Worm (Caenorhabditis elegans) whole organism, late embryonic: ENCODE results near the gene srx-22.

ENCODE experiments used
- C08G9.2 ChIP-seq: sonication (generic microtip); optimal IDR thresholded peaks from 2 replicates; lab custom pipeline; 2016; ENCODE audit warnings: mild to moderate bottlenecking, missing genetic modification characterization, moderate library complexity, missing compliant biosample characterization
- C38D4.7 ChIP-seq: fragments of 200-800 bp; sonication (Bioruptor generic); optimal IDR thresholded peaks from 2 replicates; lab custom pipeline; 2018; ENCODE audit warnings: mild to moderate bottlenecking, missing genetic modification characterization, moderate library complexity, missing compliant biosample characterization
- F13H6.1 ChIP-seq: sonication (generic microtip); optimal IDR thresholded peaks from 2 replicates; lab custom pipeline; 2016; ENCODE audit warnings: missing genetic modification characterization, missing compliant biosample characterization
- K02D7.2 ChIP-seq: sonication (generic microtip); optimal IDR thresholded peaks from 2 replicates; lab custom pipeline; 2017; ENCODE audit warnings: mild to moderate bottlenecking, missing genetic modification characterization, missing compliant biosample characterization
- T23F11.4 ChIP-seq: fragments of 200-800 bp; sonication (Bioruptor generic); optimal IDR thresholded peaks from 2 replicates; lab custom pipeline; 2018; ENCODE audit warnings: mild to moderate bottlenecking, missing genetic modification characterization, missing compliant biosample characterization
- Y22D7AL.16 ChIP-seq: sonication (generic microtip); optimal IDR thresholded peaks from 2 replicates; lab custom pipeline; 2016; ENCODE audit warnings: missing genetic modification characterization, missing compliant biosample characterization
- ceh-18 ChIP-seq: sonication (generic microtip); optimal IDR thresholded peaks from 2 replicates; lab custom pipeline; 2016; ENCODE audit warnings: missing genetic modification characterization, missing compliant biosample characterization
- ceh-19 ChIP-seq: fragments of 200-800 bp; sonication (Bioruptor generic); optimal IDR thresholded peaks from 2 replicates; lab custom pipeline; 2018; ENCODE audit warnings: mild to moderate bottlenecking, missing genetic modification characterization, missing compliant biosample characterization
- ceh-2 ChIP-seq: sonication (generic microtip); optimal IDR thresholded peaks from 2 replicates; lab custom pipeline; 2016; ENCODE audit warnings: missing genotype, missing genetic modification characterization, missing compliant biosample characterization
- ceh-30 ChIP-seq: fragments of 150-350 bp; optimal IDR thresholded peaks from 2 replicates; lab custom pipeline; 2014; ENCODE audit warnings: missing biosample characterization, missing genetic modification characterization
- ceh-31 ChIP-seq: sonication (generic microtip); optimal IDR thresholded peaks from 2 replicates; lab custom pipeline; 2016; ENCODE audit warnings: missing genetic modification characterization, missing compliant biosample characterization
- ceh-34 ChIP-seq: sonication (generic microtip); optimal IDR thresholded peaks from 2 replicates; lab custom pipeline; 2016; ENCODE audit warnings: mild to moderate bottlenecking, missing genetic modification characterization, missing compliant biosample characterization
- ceh-45 ChIP-seq: fragments of 200-800 bp; sonication (Bioruptor generic); IDR thresholded peaks from 2 replicates; pipeline ENCODE4 v1.3.6; 2022; ENCODE audit warnings: missing genetic modification reagents, missing genetic modification characterization, missing compliant biosample characterization
- ceh-48 ChIP-seq: sonication (generic microtip); optimal IDR thresholded peaks from 2 replicates; lab custom pipeline; 2016; ENCODE audit warnings: missing genetic modification characterization, inconsistent platforms, missing compliant biosample characterization
- ceh-6 ChIP-seq: fragments of 200-800 bp; sonication (Bioruptor generic); optimal IDR thresholded peaks from 2 replicates; lab custom pipeline; 2018; ENCODE audit warnings: mild to moderate bottlenecking, missing genetic modification characterization, missing compliant biosample characterization
- dmd-4 ChIP-seq: sonication (generic microtip); optimal IDR thresholded peaks from 2 replicates; lab custom pipeline; 2016; ENCODE audit warnings: borderline replicate concordance, missing genetic modification characterization, missing compliant biosample characterization
- dve-1 ChIP-seq: sonication (generic microtip); optimal IDR thresholded peaks from 2 replicates; lab custom pipeline; 2017; ENCODE audit warnings: antibody characterized with exemption, mild to moderate bottlenecking, missing genetic modification characterization, missing compliant biosample characterization
- elt-4 ChIP-seq: sonication (generic microtip); optimal IDR thresholded peaks from 2 replicates; lab custom pipeline; 2016; ENCODE audit warnings: missing genetic modification characterization, missing compliant biosample characterization
- ets-4 ChIP-seq: sonication (generic microtip); optimal IDR thresholded peaks from 2 replicates; lab custom pipeline; 2016; ENCODE audit warnings: missing genetic modification characterization, missing compliant biosample characterization
- eyg-1 ChIP-seq: sonication (generic microtip); optimal IDR thresholded peaks from 2 replicates; lab custom pipeline; 2016; ENCODE audit warnings: missing genotype, missing genetic modification characterization, missing compliant biosample characterization
- fkh-6 ChIP-seq: sonication (generic microtip); optimal IDR thresholded peaks from 2 replicates; lab custom pipeline; 2016; ENCODE audit warnings: missing genetic modification characterization, missing compliant biosample characterization
- gmeb-2 ChIP-seq: sonication (generic microtip); optimal IDR thresholded peaks from 2 replicates; lab custom pipeline; 2016; ENCODE audit warnings: missing genetic modification characterization, inconsistent platforms, missing compliant biosample characterization
- hlh-30 ChIP-seq: sonication (generic microtip); optimal IDR thresholded peaks from 2 replicates; lab custom pipeline; 2017; ENCODE audit warnings: antibody characterized with exemption, missing genetic modification characterization, missing compliant biosample characterization; ENCODE audit not compliant: insufficient read depth
- hlh-6 ChIP-seq: sonication (generic microtip); optimal IDR thresholded peaks from 2 replicates; lab custom pipeline; 2016; ENCODE audit warnings: missing genotype, missing genetic modification characterization, missing compliant biosample characterization
- hlh-8 ChIP-seq: sonication (generic microtip); optimal IDR thresholded peaks from 2 replicates; lab custom pipeline; 2016; ENCODE audit warnings: missing genotype, missing genetic modification characterization, missing compliant biosample characterization
- lim-6 ChIP-seq: sonication (generic microtip); optimal IDR thresholded peaks from 2 replicates; lab custom pipeline; 2016; ENCODE audit warnings: missing genetic modification characterization, missing compliant biosample characterization
- nfya-1 ChIP-seq: sonication (generic microtip); optimal IDR thresholded peaks from 2 replicates; lab custom pipeline; 2017; ENCODE audit warnings: missing genetic modification characterization, mild to moderate bottlenecking, missing compliant biosample characterization, antibody characterized with exemption, moderate library complexity
- nhr-232 ChIP-seq: sonication (generic microtip); optimal IDR thresholded peaks from 2 replicates; lab custom pipeline; 2016; ENCODE audit warnings: missing genetic modification characterization, missing compliant biosample characterization
- npax-4 ChIP-seq: sonication (generic microtip); optimal IDR thresholded peaks from 2 replicates; lab custom pipeline; 2016; ENCODE audit warnings: missing genetic modification characterization, missing compliant biosample characterization
- pag-3 ChIP-seq: sonication (generic microtip); optimal IDR thresholded peaks from 2 replicates; lab custom pipeline; 2016; ENCODE audit warnings: missing compliant biosample characterization, missing genetic modification characterization, borderline replicate concordance
- pat-9 ChIP-seq: fragments of 200-800 bp; sonication (Bioruptor generic); optimal IDR thresholded peaks from 2 replicates; lab custom pipeline; 2018; ENCODE audit warnings: mild to moderate bottlenecking, missing genetic modification characterization, moderate library complexity, missing compliant biosample characterization
- pha-2 ChIP-seq: sonication (generic microtip); optimal IDR thresholded peaks from 2 replicates; lab custom pipeline; 2017; ENCODE audit warnings: mild to moderate bottlenecking, missing genetic modification characterization, missing compliant biosample characterization
- pros-1 ChIP-seq: fragments of 150-350 bp; optimal IDR thresholded peaks from 2 replicates; lab custom pipeline; 2014; ENCODE audit warnings: missing biosample characterization, missing genetic modification reagents, missing genetic modification characterization
- rnt-1 ChIP-seq: sonication (generic microtip); optimal IDR thresholded peaks from 2 replicates; lab custom pipeline; 2016; ENCODE audit warnings: missing genetic modification characterization, missing compliant biosample characterization
- sox-2 ChIP-seq: fragments of 200-800 bp; sonication (Bioruptor generic); IDR thresholded peaks from 2 replicates; pipeline ENCODE4 v1.3.6; 2022; ENCODE audit warnings: missing genetic modification reagents, missing genetic modification characterization, missing compliant biosample characterization
- syd-9 ChIP-seq: sonication (generic microtip); optimal IDR thresholded peaks from 2 replicates; lab custom pipeline; 2016; ENCODE audit warnings: mild to moderate bottlenecking, missing genetic modification characterization, moderate library complexity, missing compliant biosample characterization
- ttx-3 ChIP-seq: sonication (generic microtip); optimal IDR thresholded peaks from 2 replicates; lab custom pipeline; 2016; ENCODE audit warnings: missing genetic modification reagents, missing genetic modification characterization, missing compliant biosample characterization
- unc-42 ChIP-seq: sonication (generic microtip); optimal IDR thresholded peaks from 2 replicates; lab custom pipeline; 2016; ENCODE audit warnings: missing genotype, missing genetic modification characterization, missing compliant biosample characterization
- ztf-16 ChIP-seq: sonication (generic microtip); optimal IDR thresholded peaks from 2 replicates; lab custom pipeline; 2017; ENCODE audit warnings: missing genetic modification characterization, missing compliant biosample characterization

The srx-22 gene

DNA sequence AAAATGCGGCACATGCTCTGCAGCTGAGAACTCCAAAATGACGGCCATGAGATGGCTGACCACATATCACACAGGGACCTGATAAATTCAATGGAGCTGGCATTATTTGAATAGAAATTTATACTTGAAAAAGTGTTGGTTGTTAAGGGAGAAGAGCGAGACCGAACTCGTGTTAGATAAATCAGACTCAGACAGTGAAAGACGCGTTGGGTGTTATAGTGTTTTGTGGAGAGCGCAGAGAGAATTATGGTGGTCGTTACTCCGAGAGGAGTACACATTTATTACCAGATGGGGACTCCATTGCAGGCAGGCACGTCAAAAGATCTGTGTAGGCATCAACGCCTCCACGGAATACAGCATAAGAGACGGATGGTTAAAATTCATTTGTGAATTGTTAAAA lies 37.0 kb upstream of the srx-22 start, which contains the start of gene nhr-190:
TSS of gene nhr-190 (minus strand) at position 175 of the 400 bp plus-strand sequence.
- TF ChIP-seq ttx-3 (tag; lab: Kevin White, UChicago) (no peak), gmeb-2 (tag; lab: Kevin White, UChicago) (no peak), T23F11.4 (GFP tag; lab: Kevin White, UChicago) (no peak), ceh-30 (tag; lab: Kevin White, UChicago) (no peak), ceh-34 (tag; lab: Kevin White, UChicago) (no peak), npax-4 (tag; lab: Kevin White, UChicago) (no peak), K02D7.2 (tag; lab: Kevin White, UChicago) (no peak), ceh-19 (GFP tag; lab: Kevin White, UChicago) (no peak), ceh-31 (tag; lab: Kevin White, UChicago) (no peak), nfya-1 (tag; lab: Kevin White, UChicago) (peak; percentile 18), pag-3 (tag; lab: Kevin White, UChicago) (no peak), fkh-6 (no peak), nhr-232 (tag; lab: Kevin White, UChicago) (no peak), ztf-16 (tag; lab: Kevin White, UChicago) (no peak), hlh-30 (peak; percentile 29), hlh-8 (tag; lab: Kevin White, UChicago) (no peak), ets-4 (tag; lab: Kevin White, UChicago) (no peak)

DNA sequence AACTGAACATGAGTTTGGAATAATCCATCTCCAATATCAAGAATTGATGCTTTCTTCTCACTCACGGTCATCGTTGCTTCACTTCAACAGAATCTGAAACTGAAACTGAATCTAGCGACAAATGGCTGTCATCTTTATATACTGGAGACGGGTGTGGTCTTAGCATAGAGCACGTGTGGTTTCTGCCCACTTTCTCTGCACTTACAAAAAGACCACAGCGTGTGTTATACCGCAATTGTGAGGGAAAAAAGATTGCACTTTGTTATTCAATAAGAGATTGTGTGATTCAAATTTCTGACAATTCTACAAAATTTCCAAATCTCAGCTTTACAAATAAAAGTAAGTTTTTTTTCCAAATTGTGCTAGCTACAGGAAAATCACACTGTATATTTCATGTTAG lies 33.6 kb upstream of the srx-22 start, which contains the start of gene F48G7.12:
TSS of gene F48G7.12 (minus strand) at position 101 of the 400 bp plus-strand sequence.
- no peak for TF ChIP-seq nfya-1 (tag; lab: Kevin White, UChicago)

DNA sequence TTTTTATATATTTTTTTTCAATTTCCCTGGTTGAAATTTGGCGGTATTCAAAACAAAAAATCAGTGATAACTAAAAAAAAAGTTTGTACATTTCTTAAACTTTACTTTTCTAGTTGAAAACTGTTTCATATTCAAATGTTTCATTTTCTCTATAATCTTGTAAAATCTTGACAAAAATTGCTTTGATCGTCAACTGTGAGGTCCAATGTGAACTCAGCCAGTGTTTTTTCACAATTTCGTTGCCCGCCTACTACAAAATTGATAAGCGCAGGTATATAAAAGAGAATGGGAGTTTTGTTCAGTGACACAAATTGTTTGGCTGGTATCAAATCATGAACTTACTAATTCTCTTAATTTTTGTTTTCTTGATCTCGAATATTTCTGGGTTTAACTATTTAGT lies 32.9 kb upstream of the srx-22 start, which contains the start of gene ugt-42:
TSS of gene ugt-42 (plus strand) at position 301 of the 400 bp plus-strand sequence.
- no peak for TF ChIP-seq dmd-4 (tag; lab: Kevin White, UChicago)
- TF ChIP-seq pros-1 (tag; lab: Kevin White, UChicago), result no peak
- TF ChIP-seq eyg-1 (tag; lab: Kevin White, UChicago), result no peak
- no peak for TF ChIP-seq dve-1 (tag; lab: Kevin White, UChicago)
- no peak for TF ChIP-seq C38D4.7 (GFP tag; lab: Kevin White, UChicago)
- TF ChIP-seq ceh-48 (tag; lab: Kevin White, UChicago), result no peak
- no peak for TF ChIP-seq ceh-31 (tag; lab: Kevin White, UChicago)

DNA sequence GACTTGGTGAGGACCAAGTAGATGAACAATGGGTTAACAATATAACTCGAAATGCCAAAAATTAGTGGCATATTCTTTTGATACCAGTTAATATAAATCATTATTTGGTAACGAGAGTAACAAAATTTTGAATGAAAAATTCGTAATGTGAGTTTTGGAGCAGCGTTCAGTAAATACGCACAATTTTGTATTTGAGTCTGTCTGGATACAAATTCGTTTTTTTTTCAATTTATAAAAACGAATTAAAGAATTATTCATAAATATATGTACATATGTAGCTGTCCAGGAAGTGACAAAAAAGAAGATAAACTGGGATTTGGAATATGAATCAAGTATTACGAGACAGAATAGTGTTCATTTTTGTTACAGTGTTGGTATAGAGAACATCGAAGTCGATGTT lies 26.8 kb upstream of the srx-22 start, which contains the start of gene srj-5:
TSS of gene srj-5 (minus strand) at position 101 of the 400 bp plus-strand sequence.
- no peak for TF ChIP-seq ceh-2
- TF ChIP-seq fkh-6, result no peak
- TF ChIP-seq pat-9 (tag; lab: Kevin White, UChicago), result no peak
- TF ChIP-seq Y22D7AL.16 (tag; lab: Kevin White, UChicago), result no peak
- TF ChIP-seq elt-4, result no peak
- TF ChIP-seq sox-2, result no peak
- no peak for TF ChIP-seq ceh-18 (tag; lab: Kevin White, UChicago)
- TF ChIP-seq ceh-30 (tag; lab: Kevin White, UChicago), result no peak
- no peak for TF ChIP-seq ceh-31 (tag; lab: Kevin White, UChicago)

DNA sequence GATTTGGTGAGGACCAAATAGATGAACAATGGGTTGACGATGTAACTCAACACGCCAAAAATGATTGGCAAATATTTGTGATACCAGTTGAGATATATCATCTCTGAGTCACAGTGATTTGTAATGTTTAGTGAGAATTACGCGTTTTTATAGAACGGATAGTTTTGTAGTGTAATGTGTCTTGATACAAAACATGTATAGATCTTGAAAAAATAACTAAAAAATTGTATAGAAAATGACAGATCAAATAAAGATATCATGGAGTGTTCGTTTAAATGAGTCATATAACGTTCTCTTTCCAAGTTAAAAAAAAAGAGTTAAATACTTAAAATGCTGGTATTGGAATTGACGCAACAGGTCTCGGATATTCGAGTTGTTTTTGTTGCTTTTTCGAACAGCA lies 25.4 kb upstream of the srx-22 start, which contains the start of gene srj-6:
TSS of gene srj-6 (minus strand) at position 101 of the 400 bp plus-strand sequence.
- TF ChIP-seq F13H6.1 (tag; lab: Kevin White, UChicago), result no peak
- TF ChIP-seq pha-2, result no peak
- no peak for TF ChIP-seq syd-9 (tag; lab: Kevin White, UChicago)
- no peak for TF ChIP-seq ttx-3 (tag; lab: Kevin White, UChicago)
- no peak for TF ChIP-seq lim-6 (tag; lab: Kevin White, UChicago)
- no peak for TF ChIP-seq npax-4 (tag; lab: Kevin White, UChicago)
- no peak for TF ChIP-seq ceh-34 (tag; lab: Kevin White, UChicago)
- TF ChIP-seq hlh-6 (tag; lab: Kevin White, UChicago), result no peak
- TF ChIP-seq nhr-232 (tag; lab: Kevin White, UChicago), result no peak
- TF ChIP-seq ceh-19 (GFP tag; lab: Kevin White, UChicago), result no peak
- no peak for TF ChIP-seq rnt-1
- no peak for TF ChIP-seq ceh-6 (GFP tag; lab: Kevin White, UChicago)
- no peak for TF ChIP-seq ceh-45 (GFP tag; lab: Robert Waterston, UW)
- TF ChIP-seq C08G9.2 (tag; lab: Kevin White, UChicago), result no peak
- TF ChIP-seq K02D7.2 (tag; lab: Kevin White, UChicago), result no peak
- TF ChIP-seq unc-42 (tag; lab: Kevin White, UChicago), result no peak
